Worm (Caenorhabditis elegans): Measurements from ENCODE around the gene R07E3.7.

- TF ChIP-seq flt-1 (GFP tag; IDR thresholded peaks at IDR 0.05) (no peak), T22C8.4 (GFP tag; IDR thresholded peaks at IDR 0.05) (no peak), tab-1 (GFP tag; IDR thresholded peaks at IDR 0.05) (no peak), med-1 (GFP tag; optimal IDR thresholded peaks at IDR 0.05; ENCODE audit: insufficient read depth) (no peak), klf-2 (GFP tag; conservative IDR thresholded peaks at IDR 0.05) (no peak), ref-1 (GFP tag; conservative IDR thresholded peaks at IDR 0.05) (no peak), ztf-23 (GFP tag; IDR thresholded peaks at IDR 0.05) (no peak), ztf-29 (GFP tag; IDR thresholded peaks at IDR 0.05) (no peak), cog-1 (tag; optimal IDR thresholded peaks at IDR 0.05) (no peak)
These were observed 24.1 kb upstream of the R07E3.7 start, which contains the start of gene rme-4 for ce11 chrX:10379678-10380077.
